Worm (Caenorhabditis elegans) whole organism, mixed stage, embryonic: ENCODE data around the gene mys-1.

ENCODE experiments used
- ceh-83 ChIP-seq: fragments of 200-800 bp; sonication (Bioruptor generic); optimal IDR thresholded peaks from 2 replicates; lab custom pipeline; 2018; ENCODE audit warnings: mild to moderate bottlenecking, missing genetic modification characterization, missing compliant biosample characterization
- elt-1 ChIP-seq: sonication (generic microtip); optimal IDR thresholded peaks from 2 replicates; lab custom pipeline; 2017; ENCODE audit warnings: missing genetic modification characterization, mild to moderate bottlenecking, missing compliant biosample characterization, antibody characterized with exemption, moderate library complexity, borderline replicate concordance; ENCODE audit not compliant: insufficient read depth
- lsy-2 ChIP-seq: fragments of 150-350 bp; optimal IDR thresholded peaks from 2 replicates; lab custom pipeline; 2014; ENCODE audit warnings: missing biosample characterization, missing genetic modification characterization
- nhr-12 ChIP-seq: fragments of 150-350 bp; optimal IDR thresholded peaks from 2 replicates; lab custom pipeline; 2014; ENCODE audit warnings: missing biosample characterization, missing genetic modification characterization
- nhr-28 ChIP-seq: fragments of 150-350 bp; optimal IDR thresholded peaks from 2 replicates; lab custom pipeline; 2014; ENCODE audit warnings: missing biosample characterization, missing genetic modification characterization
- sem-2 ChIP-seq: fragments of 200-800 bp; sonication (Bioruptor generic); optimal IDR thresholded peaks from 2 replicates; lab custom pipeline; 2018; ENCODE audit warnings: mild to moderate bottlenecking, missing genetic modification characterization, missing compliant biosample characterization
- snpc-4 ChIP-seq: fragments of 150-350 bp; optimal IDR thresholded peaks from 2 replicates; lab custom pipeline; 2014; ENCODE audit warnings: missing biosample characterization, missing genetic modification characterization
- sptf-1 ChIP-seq: sonication (generic microtip); optimal IDR thresholded peaks from 2 replicates; lab custom pipeline; 2017; ENCODE audit warnings: mild to moderate bottlenecking, missing genetic modification characterization, moderate library complexity, missing compliant biosample characterization
- tbx-8 ChIP-seq: fragments of 200-800 bp; sonication (Bioruptor generic); optimal IDR thresholded peaks from 2 replicates; lab custom pipeline; 2018; ENCODE audit warnings: mild to moderate bottlenecking, missing genetic modification characterization, moderate library complexity, missing compliant biosample characterization
- unc-39 ChIP-seq: fragments of 150-350 bp; optimal IDR thresholded peaks from 2 replicates; lab custom pipeline; 2014; ENCODE audit warnings: missing biosample characterization, missing genetic modification characterization
- ztf-11 ChIP-seq: fragments of 150-350 bp; optimal IDR thresholded peaks from 2 replicates; lab custom pipeline; 2014; ENCODE audit warnings: missing biosample characterization, missing genetic modification characterization

- TF ChIP-seq unc-39: no peak
- TF ChIP-seq snpc-4: no peak
- TF ChIP-seq nhr-28 (tag; lab: Kevin White, UChicago): no peak
- no peak for TF ChIP-seq ztf-11 (tag; lab: Kevin White, UChicago)
- TF ChIP-seq sptf-1 (tag; lab: Kevin White, UChicago): no peak
- TF ChIP-seq elt-1 (tag; lab: Kevin White, UChicago): no peak
- TF ChIP-seq lsy-2 (tag; lab: Kevin White, UChicago): no peak
- no peak for TF ChIP-seq nhr-12
- no peak for TF ChIP-seq tbx-8 (GFP tag; lab: Kevin White, UChicago)
- no peak for TF ChIP-seq sem-2 (GFP tag; lab: Kevin White, UChicago)
- no peak for TF ChIP-seq ceh-83 (GFP tag; lab: Kevin White, UChicago)
Measured at ce11 chrV:7133963-7134362, 49.5 kb upstream of the mys-1 start, which contains the start of gene F10D2.16.
